Fruit fly (Drosophila melanogaster) Kc167 (cell line): ENCODE measurements around the gene CG16888.

Source experiments
- Myc ChIP-seq: fragments of >200 bp; optimal IDR thresholded peaks from 2 replicates; lab custom pipeline; 2017; ENCODE audit warnings: missing external identifiers
- Sin3A ChIP-seq: fragments of >200 bp; optimal IDR thresholded peaks from 2 replicates; lab custom pipeline; 2018; ENCODE audit warnings: missing external identifiers
- h ChIP-seq: fragments of >200 bp; optimal IDR thresholded peaks from 3 replicates; lab custom pipeline; 2018; ENCODE audit warnings: missing external identifiers
- insv ChIP-seq: fragments of >200 bp; optimal IDR thresholded peaks from 3 replicates; lab custom pipeline; 2018; ENCODE audit warnings: missing external identifiers
- psq ChIP-seq: fragments of >200 bp; optimal IDR thresholded peaks from 2 replicates; lab custom pipeline; 2017; ENCODE audit warnings: missing external identifiers
- ttk ChIP-seq: sonication (Bioruptor generic); optimal IDR thresholded peaks from 2 replicates; lab custom pipeline; 2017; ENCODE audit warnings: missing external identifiers

DNA sequence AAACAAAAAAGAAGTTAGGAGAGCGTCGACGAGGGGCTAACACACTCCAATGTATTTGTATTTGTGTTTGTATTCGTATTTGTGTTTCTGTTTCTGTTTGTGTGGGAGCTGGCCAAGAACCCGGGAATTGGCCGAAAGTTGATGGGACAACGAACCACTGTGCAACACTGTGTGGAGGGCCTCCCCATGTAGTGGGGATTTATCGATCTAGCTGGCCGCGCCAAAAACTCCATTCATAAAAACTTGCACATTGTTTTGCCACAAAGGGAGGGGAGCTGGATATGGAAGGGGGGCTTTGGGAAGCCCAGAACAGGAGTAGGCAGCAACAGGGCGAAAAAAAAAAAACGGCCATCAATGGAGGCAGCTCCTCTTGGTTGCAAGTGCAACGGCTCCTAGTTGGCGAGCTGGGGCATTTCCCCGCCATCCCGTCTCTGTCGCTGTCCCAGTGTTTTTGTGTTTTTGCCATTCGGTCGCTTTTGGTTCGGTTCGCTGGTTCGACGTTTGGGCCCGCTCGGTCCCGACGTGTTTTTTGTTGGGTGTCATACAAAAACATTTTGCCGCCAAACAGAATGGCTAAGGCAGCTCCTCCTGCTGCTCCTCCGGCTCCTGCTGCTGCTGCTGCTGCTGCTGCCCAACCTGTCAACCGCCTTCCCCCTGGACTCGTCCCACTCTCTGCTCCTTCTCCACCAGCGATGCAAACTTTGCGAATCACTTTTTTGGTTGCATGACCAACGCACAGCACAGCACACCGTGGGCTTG lies 35.9 kb downstream of the CG16888 start:
- no peak for TF ChIP-seq psq (lab: Kevin White, UChicago)
- TF ChIP-seq ttk (lab: Kevin White, UChicago) = no peak
- no peak for TF ChIP-seq h (lab: Kevin White, UChicago)
- no peak for TF ChIP-seq insv
- TF ChIP-seq Myc (lab: Kevin White, UChicago) = no peak
- no peak for TF ChIP-seq Sin3A
